Worm (Caenorhabditis elegans) whole organism, young adult: Measurements from ENCODE around the gene F27D9.2.

Experiments
- B0261.1 ChIP-seq: sonication (generic microtip); optimal IDR thresholded peaks from 2 replicates; lab custom pipeline; 2016; ENCODE audit warnings: mild to moderate bottlenecking, missing genetic modification characterization, moderate library complexity, missing compliant biosample characterization
- B0336.3 ChIP-seq: fragments of 200-800 bp; sonication (Bioruptor generic); IDR thresholded peaks from 2 replicates; pipeline ENCODE4 v1.3.6; 2022; ENCODE audit warnings: missing genetic modification characterization, missing compliant biosample characterization
- D2030.7 ChIP-seq: fragments of 200-800 bp; sonication (Bioruptor generic); IDR thresholded peaks from 2 replicates; pipeline ENCODE4 v1.3.6; 2022; ENCODE audit warnings: missing genetic modification reagents, missing genetic modification characterization, missing compliant biosample characterization
- F37B4.10 ChIP-seq: fragments of 200-800 bp; sonication (Bioruptor generic); IDR thresholded peaks from 2 replicates; pipeline ENCODE4 v1.3.6; 2022; ENCODE audit warnings: missing genetic modification characterization, missing compliant biosample characterization
- F55B11.4 ChIP-seq: sonication (generic microtip); optimal IDR thresholded peaks from 2 replicates; lab custom pipeline; 2016; ENCODE audit warnings: missing compliant biosample characterization, missing genetic modification characterization, borderline replicate concordance; ENCODE audit not compliant: insufficient read depth
- F57A8.1 ChIP-seq: fragments of 200-800 bp; sonication (Bioruptor generic); optimal IDR thresholded peaks from 2 replicates; lab custom pipeline; 2018; ENCODE audit warnings: mild to moderate bottlenecking, missing genetic modification characterization, moderate library complexity, missing compliant biosample characterization
- K11D2.4 ChIP-seq: fragments of 200-800 bp; sonication (Bioruptor generic); IDR thresholded peaks from 2 replicates; pipeline ENCODE4 v1.3.6; 2022; ENCODE audit warnings: missing genetic modification reagents, missing genetic modification characterization, missing compliant biosample characterization
- T07F8.4 ChIP-seq: sonication (generic microtip); optimal IDR thresholded peaks from 2 replicates; lab custom pipeline; 2016; ENCODE audit warnings: mild to moderate bottlenecking, missing genetic modification characterization, moderate library complexity, missing compliant biosample characterization
- Y56A3A.18 ChIP-seq: fragments of 200-800 bp; sonication (Bioruptor generic); IDR thresholded peaks from 2 replicates; pipeline ENCODE4 v1.3.6; 2022; ENCODE audit warnings: missing genetic modification reagents, missing genetic modification characterization, missing compliant biosample characterization
- akir-1 ChIP-seq: fragments of 200-800 bp; sonication (Bioruptor generic); optimal IDR thresholded peaks from 2 replicates; lab custom pipeline; 2018; ENCODE audit warnings: mild to moderate bottlenecking, missing genetic modification characterization, moderate library complexity, missing compliant biosample characterization
- attf-5 ChIP-seq: fragments of 200-800 bp; sonication (Bioruptor generic); optimal IDR thresholded peaks from 2 replicates; lab custom pipeline; 2018; ENCODE audit warnings: mild to moderate bottlenecking, missing genetic modification characterization, missing compliant biosample characterization
- cebp-1 ChIP-seq, 2 experiments: fragments of 200-800 bp in 1 of 2; sonication (Bioruptor generic) in 1 of 2; sonication (generic microtip) in 1 of 2; IDR thresholded peaks in 1 of 2; optimal IDR thresholded peaks in 1 of 2; 2 replicates each; pipeline versions ENCODE4 v1.3.6 to Lab custom; 2017 to 2022; ENCODE audit warnings: missing compliant biosample characterization in 2 of 2, missing genetic modification characterization in 2 of 2, mild to moderate bottlenecking in 1 of 2, missing genetic modification reagents in 1 of 2, moderate library complexity in 1 of 2
- ceh-100 ChIP-seq: fragments of 200-800 bp; sonication (Bioruptor generic); IDR thresholded peaks from 2 replicates; pipeline ENCODE4 v1.3.6; 2022; ENCODE audit warnings: missing genetic modification reagents, missing genetic modification characterization, missing compliant biosample characterization
- ceh-58 ChIP-seq: fragments of 200-800 bp; sonication (Bioruptor generic); IDR thresholded peaks from 2 replicates; pipeline ENCODE4 v1.3.6; 2022; ENCODE audit warnings: missing genetic modification characterization, missing compliant biosample characterization
- ceh-79 ChIP-seq: sonication (generic microtip); optimal IDR thresholded peaks from 2 replicates; lab custom pipeline; 2017; ENCODE audit warnings: mild to moderate bottlenecking, missing genetic modification characterization, missing compliant biosample characterization
- dox-1 ChIP-seq: fragments of 200-800 bp; sonication (Bioruptor generic); IDR thresholded peaks from 2 replicates; pipeline ENCODE4 v1.3.6; 2022; ENCODE audit warnings: missing genetic modification reagents, missing genetic modification characterization, missing compliant biosample characterization
- egl-18 ChIP-seq: fragments of 200-800 bp; sonication (Bioruptor generic); IDR thresholded peaks from 2 replicates; pipeline ENCODE4 v1.3.6; 2022; ENCODE audit warnings: missing genetic modification reagents, missing genetic modification characterization, missing compliant biosample characterization
- egl-44 ChIP-seq: fragments of 200-800 bp; sonication (Bioruptor generic); IDR thresholded peaks from 2 replicates; pipeline ENCODE4 v1.3.6; 2022; ENCODE audit warnings: missing genetic modification reagents, missing genetic modification characterization, missing compliant biosample characterization
- fkh-3 ChIP-seq: sonication (generic microtip); optimal IDR thresholded peaks from 2 replicates; lab custom pipeline; 2016; ENCODE audit warnings: mild to moderate bottlenecking, missing genetic modification characterization, missing compliant biosample characterization
- gei-17 ChIP-seq: fragments of 200-800 bp; sonication (Bioruptor generic); optimal IDR thresholded peaks from 2 replicates; lab custom pipeline; 2018; ENCODE audit warnings: mild to moderate bottlenecking, missing genetic modification characterization, missing compliant biosample characterization
- hlh-12 ChIP-seq: sonication (generic microtip); optimal IDR thresholded peaks from 2 replicates; lab custom pipeline; 2016; ENCODE audit warnings: missing genetic modification characterization, missing compliant biosample characterization
- hmg-1.2 ChIP-seq: fragments of 200-800 bp; sonication (Bioruptor generic); IDR thresholded peaks from 2 replicates; pipeline ENCODE4 v1.3.6; 2022; ENCODE audit warnings: missing genetic modification reagents, missing genetic modification characterization, missing compliant biosample characterization
- hmg-20 ChIP-seq: fragments of 200-800 bp; sonication (Bioruptor generic); IDR thresholded peaks from 2 replicates; pipeline ENCODE4 v1.3.6; 2022; ENCODE audit warnings: missing genetic modification reagents, missing genetic modification characterization, missing compliant biosample characterization
- hsf-1 ChIP-seq: fragments of 200-800 bp; sonication (Bioruptor generic); IDR thresholded peaks from 2 replicates; pipeline ENCODE4 v1.3.6; 2022; ENCODE audit warnings: missing genetic modification reagents, missing genetic modification characterization, missing compliant biosample characterization
- let-607 ChIP-seq, 2 experiments: fragments of 200-800 bp in 1 of 2; sonication (Bioruptor generic) in 1 of 2; sonication (generic microtip) in 1 of 2; optimal IDR thresholded peaks; 2 replicates each; lab custom pipeline; 2016 to 2018; ENCODE audit warnings: mild to moderate bottlenecking in 2 of 2, missing compliant biosample characterization in 2 of 2, missing genetic modification characterization in 2 of 2, moderate library complexity in 2 of 2, missing genotype in 1 of 2
- lin-35 ChIP-seq, 3 experiments: fragments of 150-350 bp in 2 of 3; sonication (generic microtip) in 1 of 3; optimal IDR thresholded peaks; 2 replicates each; lab custom pipeline; 2014 to 2018; ENCODE audit warnings: missing biosample characterization in 3 of 3, missing genetic modification characterization in 3 of 3, missing genetic modification reagents in 3 of 3
- madf-8 ChIP-seq: fragments of 200-800 bp; sonication (Bioruptor generic); conservative IDR thresholded peaks from 2 replicates; pipeline ENCODE4 v1.3.6; 2022; ENCODE audit warnings: missing genetic modification reagents, missing genetic modification characterization, missing compliant biosample characterization
- mcd-1 ChIP-seq: fragments of 200-800 bp; sonication (Bioruptor generic); IDR thresholded peaks from 2 replicates; pipeline ENCODE4 v1.3.6; 2022; ENCODE audit warnings: missing genetic modification reagents, missing genetic modification characterization, missing compliant biosample characterization
- mxl-1 ChIP-seq: sonication (generic microtip); optimal IDR thresholded peaks from 2 replicates; lab custom pipeline; 2016; ENCODE audit warnings: missing genetic modification characterization, missing compliant biosample characterization
- nfya-2 ChIP-seq: fragments of 200-800 bp; sonication (Bioruptor generic); IDR thresholded peaks from 2 replicates; pipeline ENCODE4 v1.3.6; 2022; ENCODE audit warnings: missing genetic modification reagents, missing genetic modification characterization, missing compliant biosample characterization
- nfyb-1 ChIP-seq: fragments of 200-800 bp; sonication (Bioruptor generic); IDR thresholded peaks from 2 replicates; pipeline ENCODE4 v1.3.6; 2022; ENCODE audit warnings: missing genetic modification reagents, missing genetic modification characterization, missing compliant biosample characterization
- nhr-179 ChIP-seq: sonication (generic microtip); optimal IDR thresholded peaks from 2 replicates; lab custom pipeline; 2016; ENCODE audit warnings: mild to moderate bottlenecking, missing genetic modification characterization, missing compliant biosample characterization
- sdz-38 ChIP-seq: sonication (generic microtip); optimal IDR thresholded peaks from 2 replicates; lab custom pipeline; 2016; ENCODE audit warnings: missing genotype, missing genetic modification characterization, missing compliant biosample characterization
- snpc-1.3 ChIP-seq: sonication (generic microtip); optimal IDR thresholded peaks from 2 replicates; lab custom pipeline; 2017; ENCODE audit warnings: missing genetic modification characterization, mild to moderate bottlenecking, missing compliant biosample characterization, antibody characterized with exemption, moderate library complexity, missing genotype, missing genetic modification reagents; ENCODE audit not compliant: insufficient read depth
- sptf-2 ChIP-seq: fragments of 200-800 bp; sonication (Bioruptor generic); optimal IDR thresholded peaks from 2 replicates; lab custom pipeline; 2018; ENCODE audit warnings: mild to moderate bottlenecking, missing genetic modification characterization, missing compliant biosample characterization
- unc-130 ChIP-seq: sonication (generic microtip); optimal IDR thresholded peaks from 2 replicates; lab custom pipeline; 2016; ENCODE audit warnings: missing genetic modification reagents, missing genetic modification characterization, missing compliant biosample characterization
- unc-62 ChIP-seq: fragments of 150-350 bp; optimal IDR thresholded peaks from 2 replicates; lab custom pipeline; 2014; ENCODE audit warnings: missing biosample characterization, missing genetic modification reagents, missing genetic modification characterization
- zim-3 ChIP-seq: sonication (generic microtip); optimal IDR thresholded peaks from 2 replicates; lab custom pipeline; 2017; ENCODE audit warnings: mild to moderate bottlenecking, missing genetic modification characterization, moderate library complexity, missing compliant biosample characterization
- ztf-18 ChIP-seq: sonication (generic microtip); optimal IDR thresholded peaks from 2 replicates; lab custom pipeline; 2016; ENCODE audit warnings: missing genotype, mild to moderate bottlenecking, missing genetic modification characterization, missing compliant biosample characterization
- ztf-22 ChIP-seq: fragments of 200-800 bp; sonication (Bioruptor generic); optimal IDR thresholded peaks from 2 replicates; lab custom pipeline; 2018; ENCODE audit warnings: mild to moderate bottlenecking, missing genetic modification characterization, moderate library complexity, missing compliant biosample characterization
- ztf-25 ChIP-seq: fragments of 200-800 bp; sonication (Bioruptor generic); IDR thresholded peaks from 2 replicates; pipeline ENCODE4 v1.3.6; 2022; ENCODE audit warnings: missing genetic modification reagents, missing genetic modification characterization, missing compliant biosample characterization
- ztf-28 ChIP-seq: fragments of 200-800 bp; sonication (Bioruptor generic); IDR thresholded peaks from 2 replicates; pipeline ENCODE4 v1.3.6; 2022; ENCODE audit warnings: missing genetic modification reagents, missing genetic modification characterization, missing compliant biosample characterization

The F27D9.2 gene

ce11 chrX:7678437-7679139 is 5.8 kb downstream of the F27D9.2 start:
- TF ChIP-seq nfya-2 (no peak), hmg-1.2 (0 out of 2 replicates have a peak, but pooled peaks have one; percentile 10), let-607 (tag; optimal IDR thresholded peaks at IDR 0.05; lab: Kevin White, UChicago) (no peak), nfyb-1 (GFP tag; lab: Robert Waterston, UW) (0 out of 2 replicates have a peak, but pooled peaks have one; percentile 15), T07F8.4 (tag; lab: Kevin White, UChicago) (no peak), B0261.1 (tag; lab: Kevin White, UChicago) (no peak), B0336.3 (GFP tag; lab: Robert Waterston, UW) (no peak)
- TF ChIP-seq, all 124 proteins: peak for 2

DNA sequence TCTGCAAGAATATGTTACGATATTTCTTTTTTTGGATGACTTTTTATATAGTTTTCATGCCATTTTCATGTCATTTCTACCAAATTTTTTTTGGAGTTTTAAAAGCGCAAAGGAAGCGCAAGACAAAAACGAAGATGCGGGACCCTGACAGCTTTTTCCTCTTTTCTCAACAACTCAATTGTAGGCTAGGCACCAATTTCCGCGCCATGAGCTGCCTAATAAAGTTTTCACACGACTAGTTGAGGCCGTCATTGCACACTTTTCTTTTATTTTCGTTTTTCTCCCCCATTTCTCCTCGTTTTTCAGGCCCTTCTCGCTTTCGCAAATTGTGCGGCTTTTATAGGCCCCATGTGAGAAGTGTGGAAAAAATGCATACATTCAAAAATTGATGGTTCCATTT is 7.0 kb downstream of the F27D9.2 start:
- TF ChIP-seq zim-3, result no peak
- TF ChIP-seq ztf-25 (GFP tag; lab: Robert Waterston, UW), result no peak
- no peak for TF ChIP-seq hmg-20 (GFP tag; lab: Robert Waterston, UW)
- no peak for TF ChIP-seq ceh-100 (GFP tag; lab: Robert Waterston, UW)
- TF ChIP-seq ceh-58, result no peak

- TF ChIP-seq mxl-1 (peak; percentile 42), nfya-2 (no peak), sdz-38 (tag; lab: Kevin White, UChicago) (no peak), unc-62 (no peak), egl-44 (0 out of 2 replicates have a peak, but pooled peaks have one; percentile 12), hsf-1 (GFP tag; lab: Robert Waterston, UW) (no peak), nhr-179 (tag; lab: Kevin White, UChicago) (no peak), attf-5 (GFP tag; lab: Kevin White, UChicago) (no peak), ztf-22 (no peak), lin-35 (GFP tag; optimal IDR thresholded peaks at IDR 0.05; lab: Kevin White, UChicago) (no peak), mcd-1 (GFP tag; lab: Robert Waterston, UW) (no peak), ceh-58 (no peak), ceh-79 (no peak), ztf-28 (GFP tag; lab: Robert Waterston, UW) (no peak), egl-18 (no peak), D2030.7 (GFP tag; lab: Robert Waterston, UW) (peak; percentile 60), F37B4.10 (GFP tag; lab: Robert Waterston, UW) (no peak), F57A8.1 (GFP tag; lab: Kevin White, UChicago) (no peak), cebp-1 (GFP tag; IDR thresholded peaks at IDR 0.05; lab: Robert Waterston, UW) (no peak; the same call in 1 of the 2 replicates), cebp-1 (tag; optimal IDR thresholded peaks at IDR 0.05; lab: Kevin White, UChicago) (no peak), hlh-12 (peak; percentile 65), fkh-3 (tag; lab: Kevin White, UChicago) (no peak), snpc-1.3 (tag; lab: Kevin White, UChicago) (no peak), K11D2.4 (GFP tag; lab: Robert Waterston, UW) (no peak), gei-17 (GFP tag; lab: Kevin White, UChicago) (no peak), madf-8 (GFP tag; lab: Robert Waterston, UW) (no peak), dox-1 (GFP tag; lab: Robert Waterston, UW) (peak; percentile 61), B0261.1 (tag; lab: Kevin White, UChicago) (peak; percentile 73), Y56A3A.18 (GFP tag; lab: Robert Waterston, UW) (no peak), ztf-18 (tag; lab: Kevin White, UChicago) (peak; percentile 57), F55B11.4 (tag; lab: Kevin White, UChicago) (no peak), zim-3 (no peak), sptf-2 (no peak), unc-130 (GFP tag; lab: Kevin White, UChicago) (no peak), akir-1 (GFP tag; lab: Kevin White, UChicago) (no peak)
Measured at ce11 chrX:7680545-7681330, 7.9 kb downstream of the F27D9.2 start, which contains the start of gene stn-2. Gene stn-2, minus strand, starts transcription at chrX:7680619.
